Worm (Caenorhabditis elegans): ENCODE results near the gene ssq-4.

ssq-4 gene

ce11 chrIV:5033276-5033675 is 17.0 kb downstream of the ssq-4 start, which contains the start of gene C09B9.4:
TSS of gene C09B9.4 (minus strand) at chrIV:5033376.
- no peak for TF ChIP-seq ztf-16 (tag; optimal IDR thresholded peaks at IDR 0.05)
- no peak for TF ChIP-seq odd-2 (tag; optimal IDR thresholded peaks at IDR 0.05)
- no peak for TF ChIP-seq eyg-1 (tag; optimal IDR thresholded peaks at IDR 0.05)
- TF ChIP-seq unc-42 (tag; optimal IDR thresholded peaks at IDR 0.05), result no peak
- TF ChIP-seq hlh-8 (tag; optimal IDR thresholded peaks at IDR 0.05), result no peak
- no peak for TF ChIP-seq pax-1 (tag; optimal IDR thresholded peaks at IDR 0.05)
- TF ChIP-seq hlh-30 (tag; optimal IDR thresholded peaks at IDR 0.05; ENCODE audit: insufficient read depth), result no peak
- no peak for TF ChIP-seq che-1 (tag; optimal IDR thresholded peaks at IDR 0.05)
- TF ChIP-seq hlh-6 (tag; optimal IDR thresholded peaks at IDR 0.05), result no peak
- TF ChIP-seq pag-3 (tag; optimal IDR thresholded peaks at IDR 0.05; ENCODE audit: borderline replicate concordance), result no peak
- TF ChIP-seq lim-6 (tag; optimal IDR thresholded peaks at IDR 0.05), result no peak
- TF ChIP-seq zip-5 (tag; optimal IDR thresholded peaks at IDR 0.05), result no peak
- TF ChIP-seq ceh-31 (tag; optimal IDR thresholded peaks at IDR 0.05), result no peak
- TF ChIP-seq ceh-9 (tag; optimal IDR thresholded peaks at IDR 0.05), result no peak

- TF ChIP-seq ama-1 (optimal IDR thresholded peaks at IDR 0.05) (no peak), odd-2 (tag; optimal IDR thresholded peaks at IDR 0.05) (no peak), unc-86 (tag; optimal IDR thresholded peaks at IDR 0.05) (no peak), fkh-6 (tag; optimal IDR thresholded peaks at IDR 0.05) (no peak), unc-3 (GFP tag; conservative IDR thresholded peaks at IDR 0.05) (no peak), unc-3 (tag; optimal IDR thresholded peaks at IDR 0.05) (no peak), dve-1 (tag; optimal IDR thresholded peaks at IDR 0.05) (no peak), ceh-6 (GFP tag; optimal IDR thresholded peaks at IDR 0.05) (no peak), fax-1 (tag; optimal IDR thresholded peaks at IDR 0.05) (no peak), ceh-30 (tag; optimal IDR thresholded peaks at IDR 0.05) (no peak), ceh-48 (tag; optimal IDR thresholded peaks at IDR 0.05) (no peak), nhr-232 (tag; optimal IDR thresholded peaks at IDR 0.05) (no peak), madf-2 (tag; optimal IDR thresholded peaks at IDR 0.05) (no peak), gmeb-2 (tag; optimal IDR thresholded peaks at IDR 0.05) (no peak), hlh-30 (tag; optimal IDR thresholded peaks at IDR 0.05; ENCODE audit: insufficient read depth) (no peak), hlh-6 (tag; optimal IDR thresholded peaks at IDR 0.05) (no peak), mec-3 (tag; optimal IDR thresholded peaks at IDR 0.05; ENCODE audit: borderline replicate concordance) (no peak), unc-55 (GFP tag; optimal IDR thresholded peaks at IDR 0.05) (no peak), tbx-2 (tag; optimal IDR thresholded peaks at IDR 0.05) (no peak), pqm-1 (tag; optimal IDR thresholded peaks at IDR 0.05) (no peak)
Observed at ce11 chrIV:5037489-5037888, 21.2 kb downstream of the ssq-4 start, which contains the start of gene C09B9.1. TSS of gene C09B9.1 (plus strand) at chrIV:5037789.

ce11 chrIV:5038744-5039143 is 22.5 kb downstream of the ssq-4 start:
- TF ChIP-seq sox-4 (tag; optimal IDR thresholded peaks at IDR 0.05), result peak; percentile 29
- TF ChIP-seq ceh-14 (tag; optimal IDR thresholded peaks at IDR 0.05), result no peak
- no peak for TF ChIP-seq hlh-8 (tag; optimal IDR thresholded peaks at IDR 0.05)
- peak; percentile 3 for TF ChIP-seq nfya-1 (tag; optimal IDR thresholded peaks at IDR 0.05)
- no peak for TF ChIP-seq ceh-31 (tag; optimal IDR thresholded peaks at IDR 0.05)
- no peak for TF ChIP-seq eyg-1 (tag; optimal IDR thresholded peaks at IDR 0.05)
- peak; percentile 32 for TF ChIP-seq nhr-232 (tag; optimal IDR thresholded peaks at IDR 0.05)
- TF ChIP-seq lin-11 (tag; optimal IDR thresholded peaks at IDR 0.05), result peak; percentile 3
- TF ChIP-seq ceh-2 (tag; optimal IDR thresholded peaks at IDR 0.05), result no peak
- no peak for TF ChIP-seq Y22D7AL.16 (tag; optimal IDR thresholded peaks at IDR 0.05)
- TF ChIP-seq fkh-10 (GFP tag; optimal IDR thresholded peaks at IDR 0.05), result no peak
- TF ChIP-seq ttx-3 (tag; optimal IDR thresholded peaks at IDR 0.05), result peak; percentile 39
- peak; percentile 23 for TF ChIP-seq pat-9 (tag; optimal IDR thresholded peaks at IDR 0.05)
- no peak for TF ChIP-seq tbx-2 (tag; optimal IDR thresholded peaks at IDR 0.05)
- TF ChIP-seq gmeb-2 (tag; optimal IDR thresholded peaks at IDR 0.05), result peak; percentile 38
- TF ChIP-seq syd-9 (tag; optimal IDR thresholded peaks at IDR 0.05), result no peak
- TF ChIP-seq sdc-2 (tag; optimal IDR thresholded peaks at IDR 0.05), result no peak
- TF ChIP-seq ceh-24 (tag; optimal IDR thresholded peaks at IDR 0.05), result no peak
- no peak for TF ChIP-seq fkh-6 (tag; optimal IDR thresholded peaks at IDR 0.05)
- TF ChIP-seq ceh-6 (GFP tag; optimal IDR thresholded peaks at IDR 0.05), result peak; percentile 21
- no peak for TF ChIP-seq hlh-6 (tag; optimal IDR thresholded peaks at IDR 0.05)
- TF ChIP-seq pax-1 (tag; optimal IDR thresholded peaks at IDR 0.05), result no peak
- no peak for TF ChIP-seq ceh-48 (tag; optimal IDR thresholded peaks at IDR 0.05)
- peak; percentile 39 for TF ChIP-seq che-1 (tag; optimal IDR thresholded peaks at IDR 0.05)
- TF ChIP-seq T23F11.4 (GFP tag; optimal IDR thresholded peaks at IDR 0.05), result no peak
- no peak for TF ChIP-seq pag-3 (tag; optimal IDR thresholded peaks at IDR 0.05; ENCODE audit: borderline replicate concordance)
- no peak for TF ChIP-seq hlh-15 (tag; optimal IDR thresholded peaks at IDR 0.05)
- no peak for TF ChIP-seq dve-1 (tag; optimal IDR thresholded peaks at IDR 0.05)
- TF ChIP-seq npax-4 (tag; optimal IDR thresholded peaks at IDR 0.05), result no peak
- TF ChIP-seq hlh-13 (GFP tag; optimal IDR thresholded peaks at IDR 0.05), result no peak
- peak; percentile 26 for TF ChIP-seq C38D4.7 (GFP tag; optimal IDR thresholded peaks at IDR 0.05)
- no peak for TF ChIP-seq ceh-18 (tag; optimal IDR thresholded peaks at IDR 0.05)

Data from whole organism, late embryonic.